Fruit fly (Drosophila melanogaster) whole organism, prepupa: ENCODE data around the gene CG10340.
A peak's percentile ranks its signal among the peaks of the same experiment; 100 is the strongest.

Source experiments
- CG10669 ChIP-seq: fragments of 200-800 bp; sonication (Bioruptor generic); optimal IDR thresholded peaks from 3 replicates; lab custom pipeline; 2018; ENCODE audit warnings: missing biosample characterization, mild to moderate bottlenecking, missing genetic modification characterization, moderate library complexity
- CG11294 ChIP-seq: fragments of 200-800 bp; sonication (Bioruptor generic); IDR thresholded peaks from 2 replicates; pipeline ENCODE4 v1.3.6; 2022; ENCODE audit warnings: missing biosample characterization, missing genetic modification characterization
- CG11762 ChIP-seq: fragments of 200-800 bp; sonication (Bioruptor generic); optimal IDR thresholded peaks from 3 replicates; lab custom pipeline; 2016; ENCODE audit warnings: missing biosample characterization, missing genetic modification characterization; ENCODE audit not compliant: insufficient read depth
- CG11902 ChIP-seq: fragments of 200-800 bp; sonication (Bioruptor generic); optimal IDR thresholded peaks from 3 replicates; lab custom pipeline; 2016; ENCODE audit warnings: missing biosample characterization, missing genetic modification characterization
- CG3032 ChIP-seq: fragments of 200-800 bp; optimal IDR thresholded peaks from 2 replicates; lab custom pipeline; 2019; ENCODE audit warnings: missing biosample characterization, mild to moderate bottlenecking, missing genetic modification characterization, moderate library complexity
- CG34406 ChIP-seq: fragments of 200-800 bp; sonication (Bioruptor generic); optimal IDR thresholded peaks from 3 replicates; lab custom pipeline; 2016; ENCODE audit warnings: missing biosample characterization, missing genetic modification characterization
- CG3919 ChIP-seq: fragments of 200-800 bp; sonication (Bioruptor generic); optimal IDR thresholded peaks from 3 replicates; lab custom pipeline; 2016; ENCODE audit warnings: missing biosample characterization, missing genetic modification characterization
- CG6792 ChIP-seq: fragments of 200-800 bp; sonication (Bioruptor generic); optimal IDR thresholded peaks from 3 replicates; lab custom pipeline; 2016; ENCODE audit warnings: missing biosample characterization, missing genetic modification characterization
- CG6854 ChIP-seq: fragments of 200-800 bp; sonication (Bioruptor generic); optimal IDR thresholded peaks from 2 replicates; lab custom pipeline; 2017; ENCODE audit warnings: missing biosample characterization, mild to moderate bottlenecking, missing genetic modification characterization
- CG8119 ChIP-seq: fragments of 200-800 bp; sonication (Bioruptor generic); IDR thresholded peaks from 3 replicates; pipeline ENCODE4 v1.3.6; 2022; ENCODE audit warnings: missing biosample characterization, missing genetic modification characterization
- CG8319 ChIP-seq: fragments of 200-800 bp; sonication (Bioruptor generic); optimal IDR thresholded peaks from 3 replicates; lab custom pipeline; 2016; ENCODE audit warnings: missing biosample characterization, missing genetic modification characterization
- CG9139 ChIP-seq: fragments of 200-800 bp; sonication (Bioruptor generic); optimal IDR thresholded peaks from 3 replicates; lab custom pipeline; 2017; ENCODE audit warnings: missing biosample characterization, mild to moderate bottlenecking, missing genetic modification characterization
- Eip75B ChIP-seq: fragments of 200-800 bp; sonication (Bioruptor generic); optimal IDR thresholded peaks from 3 replicates; lab custom pipeline; 2016; ENCODE audit warnings: missing biosample characterization, missing genetic modification characterization
- Eip78C ChIP-seq: fragments of 200-800 bp; sonication (Bioruptor generic); peaks from one replicate; lab custom pipeline; 2016; ENCODE audit warnings: missing biosample characterization, missing genetic modification characterization
- Eip93F ChIP-seq: fragments of 200-800 bp; sonication (Bioruptor generic); optimal IDR thresholded peaks from 2 replicates; lab custom pipeline; 2016; ENCODE audit warnings: missing biosample characterization, mild to moderate bottlenecking, missing genetic modification characterization
- Ets96B ChIP-seq: fragments of 200-800 bp; optimal IDR thresholded peaks from 2 replicates; lab custom pipeline; 2019; ENCODE audit warnings: missing biosample characterization, mild to moderate bottlenecking, missing genetic modification characterization, moderate library complexity
- Gug ChIP-seq: fragments of 200-800 bp; sonication (Bioruptor generic); IDR thresholded peaks from 2 replicates; pipeline ENCODE4 v1.3.6; 2022; ENCODE audit warnings: missing biosample characterization, missing genetic modification characterization
- Smox ChIP-seq: fragments of 200-800 bp; sonication (Bioruptor generic); optimal IDR thresholded peaks from 3 replicates; lab custom pipeline; 2016; ENCODE audit warnings: missing biosample characterization, missing genetic modification characterization
- acj6 ChIP-seq: fragments of 200-800 bp; sonication (Bioruptor generic); optimal IDR thresholded peaks from 3 replicates; lab custom pipeline; 2016; ENCODE audit warnings: missing biosample characterization, missing genetic modification characterization
- cyc ChIP-seq: fragments of 200-800 bp; sonication (Bioruptor generic); optimal IDR thresholded peaks from 3 replicates; lab custom pipeline; 2016; ENCODE audit warnings: missing biosample characterization, missing genetic modification characterization
- dac ChIP-seq: fragments of 200-800 bp; sonication (Bioruptor generic); optimal IDR thresholded peaks from 2 replicates; lab custom pipeline; 2017; ENCODE audit warnings: missing biosample characterization, mild to moderate bottlenecking, missing genetic modification characterization
- eg ChIP-seq: fragments of 200-800 bp; sonication (Bioruptor generic); IDR thresholded peaks from 3 replicates; pipeline ENCODE4 v1.3.6; 2022; ENCODE audit warnings: missing biosample characterization, missing genetic modification characterization
- fd85E ChIP-seq: fragments of 200-800 bp; sonication (Bioruptor generic); optimal IDR thresholded peaks from 3 replicates; lab custom pipeline; 2016; ENCODE audit warnings: missing biosample characterization, missing genetic modification characterization
- lz ChIP-seq: fragments of 200-800 bp; sonication (Bioruptor generic); optimal IDR thresholded peaks from 3 replicates; lab custom pipeline; 2016; ENCODE audit warnings: missing biosample characterization, missing genetic modification characterization
- net ChIP-seq: fragments of 200-800 bp; sonication (Bioruptor generic); optimal IDR thresholded peaks from 3 replicates; lab custom pipeline; 2016; ENCODE audit warnings: missing biosample characterization, missing genetic modification characterization
- pdm3 ChIP-seq: fragments of 200-800 bp; sonication (Bioruptor generic); optimal IDR thresholded peaks from 3 replicates; lab custom pipeline; 2016; ENCODE audit warnings: missing biosample characterization, missing genetic modification characterization
- ss ChIP-seq, 2 experiments: fragments of 200-800 bp; sonication (Bioruptor generic); optimal IDR thresholded peaks; 2 replicates in 1 of 2; 3 replicates in 1 of 2; lab custom pipeline; 2017 to 2018; ENCODE audit warnings: mild to moderate bottlenecking in 2 of 2, missing biosample characterization in 2 of 2, missing genetic modification characterization in 2 of 2, moderate library complexity in 1 of 2
- svp ChIP-seq: fragments of 200-800 bp; sonication (Bioruptor generic); peaks from one replicate; lab custom pipeline; 2016; ENCODE audit warnings: missing biosample characterization, missing genetic modification characterization

CG10340 gene

dm6 chr3R:16600735-16601134 is 13.5 kb downstream of the CG10340 start:
- no peak for TF ChIP-seq cyc (GFP tag; lab: Kevin White, UChicago)
- no peak for TF ChIP-seq dac (GFP tag; lab: Kevin White, UChicago)
- TF ChIP-seq CG11294 (GFP tag; lab: Robert Waterston, UW), result no peak
- TF ChIP-seq Ets96B (tag; lab: Kevin White, UChicago), result no peak
- TF ChIP-seq CG34406 (GFP tag; lab: Kevin White, UChicago), result no peak
- TF ChIP-seq CG8319 (GFP tag; lab: Kevin White, UChicago), result no peak
- TF ChIP-seq CG6854 (GFP tag; lab: Kevin White, UChicago), result no peak
- TF ChIP-seq fd85E (GFP tag; lab: Kevin White, UChicago), result no peak
- no peak for TF ChIP-seq CG10669 (GFP tag; lab: Kevin White, UChicago)
- no peak for TF ChIP-seq Eip93F
- TF ChIP-seq lz (GFP tag; lab: Kevin White, UChicago), result no peak
- TF ChIP-seq Gug (GFP tag; lab: Robert Waterston, UW), result no peak
- TF ChIP-seq Eip75B (GFP tag; lab: Kevin White, UChicago), result no peak
- TF ChIP-seq net (GFP tag; lab: Kevin White, UChicago), result no peak
- no peak for TF ChIP-seq CG9139 (GFP tag; lab: Kevin White, UChicago)
- TF ChIP-seq CG11902 (GFP tag; lab: Kevin White, UChicago), result no peak

DNA sequence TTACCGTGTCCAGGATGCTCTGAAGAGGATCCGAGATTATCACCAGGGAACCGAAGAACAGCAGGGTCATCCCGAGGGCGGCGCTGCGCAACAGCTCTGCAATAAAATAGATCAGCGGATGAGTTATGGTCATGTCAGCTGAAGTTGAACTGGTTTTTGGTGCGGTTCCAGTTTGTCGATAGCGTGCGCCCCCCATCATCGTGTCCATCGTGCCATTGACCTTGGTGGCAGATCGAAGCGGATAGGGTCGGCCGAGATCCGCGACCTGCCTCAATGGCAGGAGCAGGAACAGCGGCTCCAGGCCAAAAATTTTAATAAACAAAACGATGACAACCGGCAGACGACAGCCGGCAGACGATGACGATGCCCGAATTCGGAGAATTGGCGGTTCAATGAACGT is 14.5 kb downstream of the CG10340 start:
- peak in 1 of 2 experiments; percentile 32 for TF ChIP-seq ss (GFP tag; optimal IDR thresholded peaks at IDR 0.05; lab: Kevin White, UChicago)
- no peak for TF ChIP-seq CG11762

- TF ChIP-seq pdm3 (GFP tag; lab: Kevin White, UChicago) (no peak), acj6 (GFP tag; lab: Kevin White, UChicago) (no peak), CG6792 (GFP tag; lab: Kevin White, UChicago) (no peak), Eip78C (GFP tag; lab: Kevin White, UChicago) (peak; percentile 32)
These were observed 19.2 kb downstream of the CG10340 start for dm6 chr3R:16594961-16595360.

dm6 chr3R:16594056-16594858 is 19.9 kb downstream of the CG10340 start, which contains the start of gene CG14892:
Gene CG14892 (plus strand): TSS chr3R:16594414.
- TF ChIP-seq CG8119 (GFP tag; lab: Robert Waterston, UW) (peak; percentile 43; the same call in 1 of the 3 replicates), eg (GFP tag; lab: Robert Waterston, UW) (0 out of 3 replicates have a peak, but pooled peaks have one; percentile 9), CG3032 (tag; lab: Kevin White, UChicago) (no peak), Eip78C (GFP tag; lab: Kevin White, UChicago) (peak; percentile 42)

- no peak for TF ChIP-seq Smox
- peak; percentile 13 for TF ChIP-seq CG3919 (GFP tag; lab: Kevin White, UChicago)
These were observed 22.8 kb downstream of the CG10340 start for dm6 chr3R:16591407-16591806.

DNA sequence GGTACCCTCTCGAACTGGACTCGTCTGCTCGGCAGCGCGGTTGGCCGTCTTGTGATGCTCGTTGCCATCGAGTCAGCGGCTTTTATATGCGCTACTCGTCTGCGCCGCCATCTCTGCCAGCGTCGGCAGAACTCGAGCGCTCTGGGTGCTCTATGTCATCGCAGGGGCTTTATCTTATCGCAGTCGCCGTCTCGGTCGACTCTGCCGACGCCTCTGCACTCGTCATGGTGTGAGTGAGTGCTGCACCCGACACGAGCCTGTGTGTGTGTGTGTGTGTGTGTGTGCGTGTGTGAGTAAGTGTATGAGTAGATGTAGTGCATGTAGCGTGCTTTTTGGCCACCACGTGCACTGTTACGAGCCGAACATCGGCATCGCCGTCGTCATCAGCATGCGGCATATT is 30.6 kb downstream of the CG10340 start, which contains the start of gene Scp2:
TSS of gene Scp2 (minus strand) at position 59 of the 400 bp plus-strand sequence.
- no peak for TF ChIP-seq CG10669 (GFP tag; lab: Kevin White, UChicago)
- TF ChIP-seq svp (GFP tag; lab: Kevin White, UChicago), result peak; percentile 19
